Fruit fly (Drosophila melanogaster) whole organism, embryonic: ENCODE measurements around the gene slmb.
A peak's percentile ranks its signal among the peaks of the same experiment; 100 is the strongest.

Experiments
- Bgb ChIP-seq: fragments of 200-800 bp; sonication (Bioruptor generic); IDR thresholded peaks from 2 replicates; pipeline ENCODE4 v1.3.6; 2022; ENCODE audit warnings: missing biosample characterization, missing genetic modification characterization; ENCODE audit not compliant: partially characterized antibody
- CG10267 ChIP-seq: fragments of 200-800 bp; sonication (Bioruptor generic); optimal IDR thresholded peaks from 2 replicates; lab custom pipeline; 2018; ENCODE audit warnings: missing biosample characterization, mild to moderate bottlenecking, missing genetic modification characterization, moderate library complexity
- CG11398 ChIP-seq: fragments of 200-800 bp; sonication (Bioruptor generic); optimal IDR thresholded peaks from 2 replicates; lab custom pipeline; 2016; ENCODE audit warnings: missing biosample characterization, missing genetic modification characterization
- CG12659 ChIP-seq: fragments of 200-800 bp; sonication (Bioruptor generic); optimal IDR thresholded peaks from 3 replicates; lab custom pipeline; 2017; ENCODE audit warnings: mild to moderate bottlenecking, missing biosample characterization, missing genetic modification reagents, missing genetic modification characterization
- CG13424 ChIP-seq: fragments of 200-800 bp; sonication (Bioruptor generic); optimal IDR thresholded peaks from 2 replicates; lab custom pipeline; 2019; ENCODE audit warnings: missing biosample characterization, mild to moderate bottlenecking, missing genetic modification characterization, moderate library complexity
- CG14441 ChIP-seq: fragments of 200-800 bp; sonication (Bioruptor generic); IDR thresholded peaks from 2 replicates; pipeline ENCODE4 v1.3.6; 2022; ENCODE audit warnings: missing biosample characterization, missing genetic modification characterization
- CG1603 ChIP-seq: fragments of 200-800 bp; sonication (Bioruptor generic); optimal IDR thresholded peaks from 2 replicates; lab custom pipeline; 2019; ENCODE audit warnings: missing biosample characterization, mild to moderate bottlenecking, missing genetic modification characterization, moderate library complexity
- CG2116 ChIP-seq: fragments of 200-800 bp; sonication (Bioruptor generic); optimal IDR thresholded peaks from 3 replicates; lab custom pipeline; 2018; ENCODE audit warnings: missing biosample characterization, mild to moderate bottlenecking, missing genetic modification characterization
- CG2120 ChIP-seq: fragments of 200-800 bp; sonication (Bioruptor generic); optimal IDR thresholded peaks from 3 replicates; lab custom pipeline; 2016; ENCODE audit warnings: missing biosample characterization, missing genetic modification characterization
- CG2712 ChIP-seq: fragments of 200-800 bp; optimal IDR thresholded peaks from 3 replicates; lab custom pipeline; 2019; ENCODE audit warnings: missing biosample characterization, mild to moderate bottlenecking, missing genetic modification characterization, moderate library complexity
- CG33213 ChIP-seq: fragments of 200-800 bp; sonication (Bioruptor generic); optimal IDR thresholded peaks from 3 replicates; lab custom pipeline; 2016; ENCODE audit warnings: missing biosample characterization, missing genetic modification characterization
- CG42726 ChIP-seq: fragments of 200-800 bp; sonication (Bioruptor generic); IDR thresholded peaks from 2 replicates; pipeline ENCODE4 v1.3.6; 2022; ENCODE audit warnings: missing biosample characterization, missing genetic modification characterization; ENCODE audit not compliant: partially characterized antibody
- CG6272 ChIP-seq: fragments of 200-800 bp; sonication (Bioruptor generic); IDR thresholded peaks from 2 replicates; pipeline ENCODE4 v1.3.6; 2022; ENCODE audit warnings: missing biosample characterization, missing genetic modification characterization
- CG6791 ChIP-seq: fragments of 200-800 bp; sonication (Bioruptor generic); IDR thresholded peaks from 3 replicates; pipeline ENCODE4 v1.3.6; 2022; ENCODE audit warnings: missing biosample characterization, missing genetic modification characterization; ENCODE audit not compliant: partially characterized antibody
- CG6854 ChIP-seq: fragments of 200-800 bp; sonication (Bioruptor generic); optimal IDR thresholded peaks from 3 replicates; lab custom pipeline; 2017; ENCODE audit warnings: missing biosample characterization, mild to moderate bottlenecking, missing genetic modification characterization
- CG9609 ChIP-seq: fragments of 200-800 bp; sonication (Bioruptor generic); optimal IDR thresholded peaks from 3 replicates; lab custom pipeline; 2016; ENCODE audit warnings: missing biosample characterization, missing genetic modification characterization
- CTCF ChIP-seq: fragments of 200-800 bp; sonication (Bioruptor generic); optimal IDR thresholded peaks from 2 replicates; lab custom pipeline; 2017; ENCODE audit warnings: missing biosample characterization, mild to moderate bottlenecking, missing genetic modification characterization, moderate library complexity
- Dad ChIP-seq: fragments of 200-800 bp; sonication (Bioruptor generic); optimal IDR thresholded peaks from 3 replicates; lab custom pipeline; 2016; ENCODE audit warnings: missing biosample characterization, missing genetic modification characterization
- Dip3 ChIP-seq: fragments of 200-800 bp; sonication (Bioruptor generic); optimal IDR thresholded peaks from 3 replicates; lab custom pipeline; 2016; ENCODE audit warnings: missing biosample characterization, missing genetic modification characterization
- E2f2 ChIP-seq: fragments of 200-800 bp; sonication (Bioruptor generic); IDR thresholded peaks from 2 replicates; pipeline ENCODE4 v1.3.6; 2022; ENCODE audit warnings: missing biosample characterization, missing genetic modification characterization
- Ets97D ChIP-seq: fragments of 200-800 bp; sonication (Bioruptor generic); optimal IDR thresholded peaks from 3 replicates; lab custom pipeline; 2016; ENCODE audit warnings: missing biosample characterization, missing genetic modification characterization
- Hr3 ChIP-seq: fragments of 200-800 bp; sonication (Bioruptor generic); optimal IDR thresholded peaks from 3 replicates; lab custom pipeline; 2016; ENCODE audit warnings: missing biosample characterization, missing genetic modification characterization
- Lhr ChIP-seq: fragments of 200-800 bp; sonication (Bioruptor generic); optimal IDR thresholded peaks from 3 replicates; lab custom pipeline; 2017; ENCODE audit warnings: mild to moderate bottlenecking, missing biosample characterization, missing genetic modification reagents, missing genetic modification characterization
- MBD-R2 ChIP-seq: fragments of 200-800 bp; sonication (Bioruptor generic); IDR thresholded peaks from 2 replicates; pipeline ENCODE4 v1.3.6; 2022; ENCODE audit warnings: missing biosample characterization, missing genetic modification characterization
- Nf-YB ChIP-seq: fragments of 200-800 bp; sonication (Bioruptor generic); optimal IDR thresholded peaks from 3 replicates; lab custom pipeline; 2019; ENCODE audit warnings: missing biosample characterization, mild to moderate bottlenecking, missing genetic modification characterization, moderate library complexity
- Nf-YC ChIP-seq: fragments of 200-800 bp; optimal IDR thresholded peaks from 3 replicates; lab custom pipeline; 2019; ENCODE audit warnings: missing biosample characterization, mild to moderate bottlenecking, missing genetic modification characterization, moderate library complexity
- NfI ChIP-seq: fragments of 200-800 bp; sonication (Bioruptor generic); optimal IDR thresholded peaks from 3 replicates; lab custom pipeline; 2018; ENCODE audit warnings: missing biosample characterization, mild to moderate bottlenecking, missing genetic modification characterization, moderate library complexity
- Oaz ChIP-seq: fragments of 200-800 bp; sonication (Bioruptor generic); IDR thresholded peaks from 2 replicates; pipeline ENCODE4 v1.3.6; 2022; ENCODE audit warnings: missing biosample characterization, missing genetic modification characterization
- Opbp ChIP-seq: fragments of 200-800 bp; sonication (Bioruptor generic); IDR thresholded peaks from 3 replicates; pipeline ENCODE4 v1.3.6; 2022; ENCODE audit warnings: missing biosample characterization, missing genetic modification characterization; ENCODE audit not compliant: partially characterized antibody
- Ptx1 ChIP-seq: fragments of 200-800 bp; sonication (Bioruptor generic); IDR thresholded peaks from 2 replicates; pipeline ENCODE4 v1.3.6; 2022; ENCODE audit warnings: missing biosample characterization, missing genetic modification characterization
- Rfx ChIP-seq: fragments of 200-800 bp; sonication (Bioruptor generic); IDR thresholded peaks from 2 replicates; pipeline ENCODE4 v1.3.6; 2022; ENCODE audit warnings: missing biosample characterization, missing genetic modification characterization
- Sry-δ ChIP-seq: fragments of 200-800 bp; sonication (Bioruptor generic); optimal IDR thresholded peaks from 2 replicates; lab custom pipeline; 2016; ENCODE audit warnings: missing biosample characterization, missing genetic modification characterization
- Usf ChIP-seq: fragments of 200-800 bp; sonication (Bioruptor generic); optimal IDR thresholded peaks from 2 replicates; lab custom pipeline; 2017; ENCODE audit warnings: missing genotype, missing biosample characterization, missing genetic modification characterization
- Vsx1 ChIP-seq: fragments of 200-800 bp; sonication (Bioruptor generic); optimal IDR thresholded peaks from 2 replicates; lab custom pipeline; 2017; ENCODE audit warnings: missing biosample characterization, mild to moderate bottlenecking, missing genetic modification characterization, missing genetic modification reagents
- Xrp1 ChIP-seq: fragments of 200-800 bp; sonication (Bioruptor generic); IDR thresholded peaks from 2 replicates; pipeline ENCODE4 v1.3.6; 2022; ENCODE audit warnings: missing biosample characterization, missing genetic modification characterization
- amos ChIP-seq: fragments of 200-800 bp; sonication (Bioruptor generic); IDR thresholded peaks from 2 replicates; pipeline ENCODE4 v1.3.6; 2022; ENCODE audit warnings: missing biosample characterization, missing genetic modification characterization; ENCODE audit not compliant: partially characterized antibody
- chinmo ChIP-seq: fragments of 200-800 bp; sonication (Bioruptor generic); IDR thresholded peaks from 4 replicates; pipeline ENCODE4 v1.3.6; 2022; ENCODE audit warnings: missing biosample characterization, missing genetic modification characterization; ENCODE audit not compliant: partially characterized antibody
- chn ChIP-seq: fragments of 200-800 bp; sonication (Bioruptor generic); optimal IDR thresholded peaks from 2 replicates; lab custom pipeline; 2016; ENCODE audit warnings: missing biosample characterization, missing genetic modification characterization
- dati ChIP-seq: fragments of 200-800 bp; sonication (Bioruptor generic); IDR thresholded peaks from 2 replicates; pipeline ENCODE4 v1.3.6; 2022; ENCODE audit warnings: missing biosample characterization, missing genetic modification characterization
- dm ChIP-seq: fragments of 200-800 bp; sonication (Bioruptor generic); optimal IDR thresholded peaks from 3 replicates; lab custom pipeline; 2016; ENCODE audit warnings: missing biosample characterization, missing genetic modification characterization
- en ChIP-seq: fragments of 200-800 bp; sonication (Bioruptor generic); optimal IDR thresholded peaks from 2 replicates; lab custom pipeline; 2016; ENCODE audit warnings: missing biosample characterization, missing genetic modification characterization
- gfzf ChIP-seq: fragments of 200-800 bp; sonication (Bioruptor generic); optimal IDR thresholded peaks from 2 replicates; lab custom pipeline; 2016; ENCODE audit warnings: missing biosample characterization, mild to moderate bottlenecking, missing genetic modification characterization, moderate library complexity
- gro ChIP-seq: fragments of 200-800 bp; sonication (Bioruptor generic); optimal IDR thresholded peaks from 2 replicates; lab custom pipeline; 2016; ENCODE audit warnings: missing biosample characterization, missing genetic modification characterization
- jing ChIP-seq: fragments of 200-800 bp; sonication (Bioruptor generic); optimal IDR thresholded peaks from 2 replicates; lab custom pipeline; 2018; ENCODE audit warnings: missing biosample characterization, mild to moderate bottlenecking, missing genetic modification characterization
- luna ChIP-seq: fragments of 200-800 bp; sonication (Bioruptor generic); optimal IDR thresholded peaks from 2 replicates; lab custom pipeline; 2016; ENCODE audit warnings: missing biosample characterization, missing genetic modification characterization
- maf-S ChIP-seq: fragments of 200-800 bp; sonication (Bioruptor generic); optimal IDR thresholded peaks from 2 replicates; lab custom pipeline; 2016; ENCODE audit warnings: missing biosample characterization, missing genetic modification characterization
- nerfin-2 ChIP-seq: fragments of 200-800 bp; sonication (Bioruptor generic); IDR thresholded peaks from 2 replicates; pipeline ENCODE4 v1.3.6; 2022; ENCODE audit warnings: missing biosample characterization, missing genetic modification characterization; ENCODE audit not compliant: partially characterized antibody
- pita ChIP-seq: fragments of 200-800 bp; sonication (Bioruptor generic); optimal IDR thresholded peaks from 2 replicates; lab custom pipeline; 2017; ENCODE audit warnings: missing biosample characterization, mild to moderate bottlenecking, missing genetic modification characterization
- pnt ChIP-seq: fragments of 200-800 bp; sonication (Bioruptor generic); optimal IDR thresholded peaks from 3 replicates; lab custom pipeline; 2016; ENCODE audit warnings: missing biosample characterization, missing genetic modification characterization
- sug ChIP-seq: fragments of 200-800 bp; optimal IDR thresholded peaks from 2 replicates; lab custom pipeline; 2019; ENCODE audit warnings: missing biosample characterization, mild to moderate bottlenecking, missing genetic modification characterization, moderate library complexity
- twi ChIP-seq: fragments of 200-800 bp; optimal IDR thresholded peaks from 2 replicates; lab custom pipeline; 2019; ENCODE audit warnings: missing biosample characterization, mild to moderate bottlenecking, missing genetic modification characterization, moderate library complexity

slmb gene

dm6 chr3R:21073141-21073540, 54.1 kb downstream of the slmb start, which contains the start of gene r-l (continued):
- TF ChIP-seq CG6854 (GFP tag; lab: Kevin White, UChicago) = no peak
- peak; percentile 47 for TF ChIP-seq gro (GFP tag; lab: Kevin White, UChicago)
- peak; percentile 100 for TF ChIP-seq E2f2 (GFP tag; lab: Robert Waterston, UW)
- no peak for TF ChIP-seq CG13424 (tag; lab: Kevin White, UChicago)
- TF ChIP-seq nerfin-2 (GFP tag; lab: Robert Waterston, UW) = no peak
- TF ChIP-seq pita (GFP tag; lab: Kevin White, UChicago) = peak; percentile 70
- TF ChIP-seq Bgb (GFP tag; lab: Robert Waterston, UW) = peak; percentile 40; the same call in 1 of the 2 replicates
- no peak for TF ChIP-seq dati (GFP tag; lab: Robert Waterston, UW)
- peak; percentile 58 for TF ChIP-seq CTCF (GFP tag; lab: Kevin White, UChicago)
- no peak for TF ChIP-seq Usf (GFP tag; lab: Kevin White, UChicago)
- peak; percentile 83 for TF ChIP-seq CG1603 (tag; lab: Kevin White, UChicago)
- TF ChIP-seq MBD-R2 (GFP tag; lab: Robert Waterston, UW) = peak; percentile 84
- peak; percentile 25 for TF ChIP-seq CG2120 (GFP tag; lab: Kevin White, UChicago)
- no peak for TF ChIP-seq en (GFP tag; lab: Kevin White, UChicago)
- TF ChIP-seq CG6272 = no peak
- no peak for TF ChIP-seq luna (GFP tag; lab: Kevin White, UChicago)
- peak; percentile 92 for TF ChIP-seq dm (GFP tag; lab: Kevin White, UChicago)
- TF ChIP-seq Rfx (GFP tag; lab: Robert Waterston, UW) = 0 out of 2 replicates have a peak, but pooled peaks have one; percentile 15
- peak; percentile 20 for TF ChIP-seq Nf-YB (GFP tag; lab: Kevin White, UChicago)
- peak; percentile 55; the same call in 1 of the 2 replicates for TF ChIP-seq amos (GFP tag; lab: Robert Waterston, UW)
- no peak for TF ChIP-seq jing
- peak; percentile 44 for TF ChIP-seq Vsx1 (GFP tag; lab: Kevin White, UChicago)
- TF ChIP-seq Xrp1 (GFP tag; lab: Robert Waterston, UW) = no peak
- TF ChIP-seq CG42726 (GFP tag; lab: Robert Waterston, UW) = peak; percentile 61
- no peak for TF ChIP-seq CG11398 (GFP tag; lab: Kevin White, UChicago)
- no peak for TF ChIP-seq NfI
- TF ChIP-seq CG14441 (GFP tag; lab: Robert Waterston, UW) = no peak
- no peak for TF ChIP-seq Ptx1 (GFP tag; lab: Robert Waterston, UW)
- peak; percentile 8 for TF ChIP-seq chn (GFP tag; lab: Kevin White, UChicago)
- peak; percentile 56 for TF ChIP-seq CG12659
- peak; percentile 18 for TF ChIP-seq maf-S (GFP tag; lab: Kevin White, UChicago)
- TF ChIP-seq CG10267 (tag; lab: Kevin White, UChicago) = peak; percentile 45
- peak; percentile 80 for TF ChIP-seq Ets97D (GFP tag; lab: Kevin White, UChicago)
- TF ChIP-seq Opbp = 0 out of 3 replicates have a peak, but pooled peaks have one; percentile 12
- TF ChIP-seq pnt (GFP tag; lab: Kevin White, UChicago) = no peak
- no peak for TF ChIP-seq Dad (GFP tag; lab: Kevin White, UChicago)
- peak; percentile 73 for TF ChIP-seq CG2116
- TF ChIP-seq gfzf (GFP tag; lab: Kevin White, UChicago) = peak; percentile 98
- TF ChIP-seq Lhr = peak; percentile 79
- no peak for TF ChIP-seq Oaz (GFP tag; lab: Robert Waterston, UW)
- peak; percentile 80 for TF ChIP-seq Nf-YC (tag; lab: Kevin White, UChicago)
- 0 out of 4 replicates have a peak, but pooled peaks have one; percentile 65 for TF ChIP-seq chinmo (GFP tag; lab: Robert Waterston, UW)
- TF ChIP-seq sug (tag; lab: Kevin White, UChicago) = peak; percentile 38
- TF ChIP-seq Hr3 (GFP tag; lab: Kevin White, UChicago) = no peak
- peak; percentile 67 for TF ChIP-seq Sry-δ (GFP tag; lab: Kevin White, UChicago)
- TF ChIP-seq twi (tag; lab: Kevin White, UChicago) = peak; percentile 34
- TF ChIP-seq CG33213 (GFP tag; lab: Kevin White, UChicago) = peak; percentile 59
- peak; percentile 43; the same call in 2 of the 3 replicates for TF ChIP-seq CG6791 (GFP tag; lab: Robert Waterston, UW)
- TF ChIP-seq CG2712 (tag; lab: Kevin White, UChicago) = peak; percentile 39
- peak; percentile 15 for TF ChIP-seq Dip3
- no peak for TF ChIP-seq CG9609
